Fruit fly (Drosophila melanogaster): Measurements from ENCODE around the gene bi.

Gene bi

dm6 chrX:4411405-4411993 lies 1.2 kb upstream of the bi start:
- peak; percentile 41 for TF ChIP-seq Vsx2 (GFP tag; optimal IDR thresholded peaks at IDR 0.05; ENCODE audit: partially characterized antibody)
- no peak for TF ChIP-seq Hr78 (GFP tag; optimal IDR thresholded peaks at IDR 0.05)
- TF ChIP-seq ey (GFP tag; optimal IDR thresholded peaks at IDR 0.05), result no peak
- peak; percentile 11 for TF ChIP-seq Dif (GFP tag; optimal IDR thresholded peaks at IDR 0.05; ENCODE audit: partially characterized antibody)
- TF ChIP-seq OdsH (GFP tag; optimal IDR thresholded peaks at IDR 0.05), result no peak
- TF ChIP-seq N (GFP tag; optimal IDR thresholded peaks at IDR 0.05), result peak; percentile 4
- TF ChIP-seq br (GFP tag; optimal IDR thresholded peaks at IDR 0.05), result no peak
- TF ChIP-seq Hr83 (GFP tag; optimal IDR thresholded peaks at IDR 0.05; ENCODE audit: poor library complexity, severe bottlenecking), result no peak
- peak; percentile 24 for TF ChIP-seq psq (GFP tag; optimal IDR thresholded peaks at IDR 0.05)
- TF ChIP-seq fru (GFP tag; optimal IDR thresholded peaks at IDR 0.05), result no peak
- no peak for TF ChIP-seq sage (GFP tag; optimal IDR thresholded peaks at IDR 0.05)
- TF ChIP-seq tai (GFP tag; optimal IDR thresholded peaks at IDR 0.05), result no peak

- TF ChIP-seq Abd-B (GFP tag; optimal IDR thresholded peaks at IDR 0.05) (no peak), sv (GFP tag; optimal IDR thresholded peaks at IDR 0.05) (no peak), Rel (GFP tag; optimal IDR thresholded peaks at IDR 0.05) (no peak), Rel (tag; optimal IDR thresholded peaks at IDR 0.05) (peak; percentile 68), Myc (optimal IDR thresholded peaks at IDR 0.05) (no peak)
Observed at dm6 chrX:4413146-4413545, 490 bp downstream of the bi start.

- TF ChIP-seq HLH106 (tag; optimal IDR thresholded peaks at IDR 0.05) (no peak), br (GFP tag; optimal IDR thresholded peaks at IDR 0.05) (no peak), woc (GFP tag; optimal IDR thresholded peaks at IDR 0.05) (no peak), Myc (optimal IDR thresholded peaks at IDR 0.05) (no peak)
Observed at dm6 chrX:4420099-4420695, 7.5 kb downstream of the bi start.

- TF ChIP-seq br (GFP tag; optimal IDR thresholded peaks at IDR 0.05) (no peak), sage (GFP tag; optimal IDR thresholded peaks at IDR 0.05) (no peak), dsf (GFP tag; optimal IDR thresholded peaks at IDR 0.05; ENCODE audit: borderline replicate concordance) (no peak), usp (GFP tag; optimal IDR thresholded peaks at IDR 0.05) (no peak), foxo (GFP tag; optimal IDR thresholded peaks at IDR 0.05) (no peak), Hr78 (GFP tag; optimal IDR thresholded peaks at IDR 0.05) (no peak)
Observed at dm6 chrX:4422074-4422473, 9.4 kb downstream of the bi start.

- TF ChIP-seq tai (GFP tag; optimal IDR thresholded peaks at IDR 0.05) (no peak), OdsH (GFP tag; optimal IDR thresholded peaks at IDR 0.05) (no peak), psq (GFP tag; optimal IDR thresholded peaks at IDR 0.05) (no peak), Vsx2 (GFP tag; optimal IDR thresholded peaks at IDR 0.05; ENCODE audit: partially characterized antibody) (peak; percentile 36)
Observed at dm6 chrX:4423837-4424449, 11.3 kb downstream of the bi start.

- no peak for TF ChIP-seq GATAd (GFP tag; optimal IDR thresholded peaks at IDR 0.05)
- peak; percentile 41 for TF ChIP-seq psq (GFP tag; optimal IDR thresholded peaks at IDR 0.05)
- TF ChIP-seq N (GFP tag; optimal IDR thresholded peaks at IDR 0.05), result peak; percentile 95
- no peak for TF ChIP-seq rgr (GFP tag; optimal IDR thresholded peaks at IDR 0.05)
- no peak for TF ChIP-seq Hnf4 (GFP tag; optimal IDR thresholded peaks at IDR 0.05)
- no peak for TF ChIP-seq h (GFP tag; optimal IDR thresholded peaks at IDR 0.05)
- peak; percentile 74 for TF ChIP-seq Vsx2 (GFP tag; optimal IDR thresholded peaks at IDR 0.05; ENCODE audit: partially characterized antibody)
- peak; percentile 37 for TF ChIP-seq Abd-B (GFP tag; optimal IDR thresholded peaks at IDR 0.05)
- TF ChIP-seq Hr78 (GFP tag; optimal IDR thresholded peaks at IDR 0.05), result peak; percentile 34
- TF ChIP-seq Dif (GFP tag; optimal IDR thresholded peaks at IDR 0.05; ENCODE audit: partially characterized antibody), result peak; percentile 30
- no peak for TF ChIP-seq Hr83 (GFP tag; optimal IDR thresholded peaks at IDR 0.05; ENCODE audit: poor library complexity, severe bottlenecking)
- no peak for TF ChIP-seq usp (GFP tag; optimal IDR thresholded peaks at IDR 0.05)
- TF ChIP-seq Dfd (GFP tag; optimal IDR thresholded peaks at IDR 0.05), result no peak
Observed at dm6 chrX:4425016-4425415, 12.4 kb downstream of the bi start.

Measured in whole organism, wandering third instar larva.